Fruit fly (Drosophila melanogaster): Measurements from ENCODE around the gene Mat89Ba.
A peak's percentile ranks its signal among the peaks of the same experiment; 100 is the strongest.

Mat89Ba gene

dm6 chr3R:16236713-16237641 is 35.2 kb downstream of the Mat89Ba start (continued):
- TF ChIP-seq luna (GFP tag; optimal IDR thresholded peaks at IDR 0.05): peak; percentile 10
- TF ChIP-seq Drgx (GFP tag; IDR thresholded peaks at IDR 0.05): no peak
- peak; percentile 94 for TF ChIP-seq trh (GFP tag; optimal IDR thresholded peaks at IDR 0.05)
- peak; percentile 97 for TF ChIP-seq croc (GFP tag; conservative IDR thresholded peaks at IDR 0.05)
- TF ChIP-seq sisA (GFP tag; IDR thresholded peaks at IDR 0.05): no peak
- TF ChIP-seq CG11085 (GFP tag; IDR thresholded peaks at IDR 0.05): no peak
- peak; percentile 54 for TF ChIP-seq maf-S (GFP tag; optimal IDR thresholded peaks at IDR 0.05)
- no peak for TF ChIP-seq Dfd (GFP tag; optimal IDR thresholded peaks at IDR 0.05)
- TF ChIP-seq toy (GFP tag; IDR thresholded peaks at IDR 0.05): no peak
- TF ChIP-seq Fer3 (tag; optimal IDR thresholded peaks at IDR 0.05): peak; percentile 99
- TF ChIP-seq inv (GFP tag; IDR thresholded peaks at IDR 0.05; ENCODE audit: partially characterized antibody): no peak
- TF ChIP-seq CG34422 (GFP tag; IDR thresholded peaks at IDR 0.05): no peak
- TF ChIP-seq Myb (GFP tag; optimal IDR thresholded peaks at IDR 0.05): peak; percentile 50
- peak; percentile 97 for TF ChIP-seq caup (GFP tag; optimal IDR thresholded peaks at IDR 0.05; ENCODE audit: severe bottlenecking)
- TF ChIP-seq Fer1 (GFP tag; optimal IDR thresholded peaks at IDR 0.05): peak; percentile 99
- peak; percentile 77 for TF ChIP-seq TFAM (GFP tag; optimal IDR thresholded peaks at IDR 0.05)
- TF ChIP-seq Bdp1 (GFP tag; optimal IDR thresholded peaks at IDR 0.05): peak; percentile 70
- peak; percentile 87 for TF ChIP-seq tup (GFP tag; optimal IDR thresholded peaks at IDR 0.05)
- TF ChIP-seq ken (GFP tag; IDR thresholded peaks at IDR 0.05): no peak
- peak; percentile 90 for TF ChIP-seq CG4707 (GFP tag; optimal IDR thresholded peaks at IDR 0.05)
- peak; percentile 97 for TF ChIP-seq CG14710 (tag; optimal IDR thresholded peaks at IDR 0.05)
- TF ChIP-seq MBD-R2 (GFP tag; IDR thresholded peaks at IDR 0.05): no peak
- TF ChIP-seq phol (tag; optimal IDR thresholded peaks at IDR 0.05): peak; percentile 97
- no peak for TF ChIP-seq CG14860 (GFP tag; IDR thresholded peaks at IDR 0.05; ENCODE audit: partially characterized antibody)
- TF ChIP-seq vfl (GFP tag; optimal IDR thresholded peaks at IDR 0.05): peak; percentile 83
- peak; percentile 94 for TF ChIP-seq CG11723 (GFP tag; optimal IDR thresholded peaks at IDR 0.05)
- TF ChIP-seq Awh (GFP tag; IDR thresholded peaks at IDR 0.05): no peak
- peak; percentile 79 for TF ChIP-seq pnt (GFP tag; optimal IDR thresholded peaks at IDR 0.05)
- peak; percentile 94 for TF ChIP-seq nom (GFP tag; optimal IDR thresholded peaks at IDR 0.05)
- no peak for TF ChIP-seq CG14965 (GFP tag; optimal IDR thresholded peaks at IDR 0.05; ENCODE audit: borderline replicate concordance)
- no peak for TF ChIP-seq Rfx (GFP tag; IDR thresholded peaks at IDR 0.05)
- TF ChIP-seq CG2875 (GFP tag; optimal IDR thresholded peaks at IDR 0.05): peak; percentile 96
- TF ChIP-seq CG18599 (GFP tag; optimal IDR thresholded peaks at IDR 0.05): peak; percentile 99
- no peak for TF ChIP-seq sim (GFP tag; IDR thresholded peaks at IDR 0.05)
- TF ChIP-seq CG8478 (optimal IDR thresholded peaks at IDR 0.05): no peak
- no peak for TF ChIP-seq zfh1 (GFP tag; IDR thresholded peaks at IDR 0.05)
- peak; percentile 99 for TF ChIP-seq CG7839 (tag; optimal IDR thresholded peaks at IDR 0.05)
- TF ChIP-seq Sox102F (GFP tag; optimal IDR thresholded peaks at IDR 0.05): peak; percentile 99
- no peak for TF ChIP-seq dan (GFP tag; IDR thresholded peaks at IDR 0.05)
- TF ChIP-seq Opbp (GFP tag; IDR thresholded peaks at IDR 0.05; ENCODE audit: partially characterized antibody): no peak
- TF ChIP-seq CG16813 (GFP tag; IDR thresholded peaks at IDR 0.05; ENCODE audit: partially characterized antibody): no peak
- TF ChIP-seq chinmo (GFP tag; IDR thresholded peaks at IDR 0.05; ENCODE audit: partially characterized antibody): no peak
- peak; percentile 51 for TF ChIP-seq Bteb2 (GFP tag; optimal IDR thresholded peaks at IDR 0.05)
- peak; percentile 85 for TF ChIP-seq Mad (GFP tag; optimal IDR thresholded peaks at IDR 0.05)
- no peak for TF ChIP-seq seq (GFP tag; IDR thresholded peaks at IDR 0.05)
- peak; percentile 38 for TF ChIP-seq en (GFP tag; optimal IDR thresholded peaks at IDR 0.05)
- TF ChIP-seq mld (GFP tag; IDR thresholded peaks at IDR 0.05; ENCODE audit: partially characterized antibody): no peak
- TF ChIP-seq CG14014 (GFP tag; IDR thresholded peaks at IDR 0.05): no peak
- no peak for TF ChIP-seq CG6175 (GFP tag; IDR thresholded peaks at IDR 0.05)
